Fruit fly (Drosophila melanogaster): ENCODE data around the gene sc.

dm6 chrX:377388-377787 is 18.5 kb upstream of the sc start:
- no peak for TF ChIP-seq CG10366 (GFP tag; IDR thresholded peaks at IDR 0.05)
- TF ChIP-seq CG11398 (GFP tag; optimal IDR thresholded peaks at IDR 0.05) = no peak
- TF ChIP-seq CG8359 (GFP tag; optimal IDR thresholded peaks at IDR 0.05; ENCODE audit: borderline replicate concordance) = no peak

All from whole organism, embryonic.